Worm (Caenorhabditis elegans) whole organism, late embryonic: ENCODE measurements around the gene K11G9.5.

ENCODE experiments used
- C08G9.2 ChIP-seq: sonication (generic microtip); optimal IDR thresholded peaks from 2 replicates; lab custom pipeline; 2016; ENCODE audit warnings: mild to moderate bottlenecking, missing genetic modification characterization, moderate library complexity, missing compliant biosample characterization
- F13H6.1 ChIP-seq: sonication (generic microtip); optimal IDR thresholded peaks from 2 replicates; lab custom pipeline; 2016; ENCODE audit warnings: missing genetic modification characterization, missing compliant biosample characterization
- ahr-1 ChIP-seq: sonication (generic microtip); optimal IDR thresholded peaks from 2 replicates; lab custom pipeline; 2016; ENCODE audit warnings: missing genetic modification characterization, missing compliant biosample characterization
- ama-1 ChIP-seq: fragments of 150-350 bp; optimal IDR thresholded peaks from 2 replicates; lab custom pipeline; 2014
- ceh-19 ChIP-seq: fragments of 200-800 bp; sonication (Bioruptor generic); optimal IDR thresholded peaks from 2 replicates; lab custom pipeline; 2018; ENCODE audit warnings: mild to moderate bottlenecking, missing genetic modification characterization, missing compliant biosample characterization
- ceh-2 ChIP-seq: sonication (generic microtip); optimal IDR thresholded peaks from 2 replicates; lab custom pipeline; 2016; ENCODE audit warnings: missing genotype, missing genetic modification characterization, missing compliant biosample characterization
- ceh-24 ChIP-seq: sonication (generic microtip); optimal IDR thresholded peaks from 2 replicates; lab custom pipeline; 2016; ENCODE audit warnings: mild to moderate bottlenecking, missing genetic modification characterization, missing compliant biosample characterization
- ceh-31 ChIP-seq: sonication (generic microtip); optimal IDR thresholded peaks from 2 replicates; lab custom pipeline; 2016; ENCODE audit warnings: missing genetic modification characterization, missing compliant biosample characterization
- ceh-6 ChIP-seq: fragments of 200-800 bp; sonication (Bioruptor generic); optimal IDR thresholded peaks from 2 replicates; lab custom pipeline; 2018; ENCODE audit warnings: mild to moderate bottlenecking, missing genetic modification characterization, missing compliant biosample characterization
- ceh-9 ChIP-seq: sonication (generic microtip); optimal IDR thresholded peaks from 2 replicates; lab custom pipeline; 2016; ENCODE audit warnings: mild to moderate bottlenecking, missing genetic modification characterization, inconsistent platforms, missing compliant biosample characterization
- dmd-4 ChIP-seq: sonication (generic microtip); optimal IDR thresholded peaks from 2 replicates; lab custom pipeline; 2016; ENCODE audit warnings: borderline replicate concordance, missing genetic modification characterization, missing compliant biosample characterization
- dve-1 ChIP-seq: sonication (generic microtip); optimal IDR thresholded peaks from 2 replicates; lab custom pipeline; 2017; ENCODE audit warnings: antibody characterized with exemption, mild to moderate bottlenecking, missing genetic modification characterization, missing compliant biosample characterization
- elt-2 ChIP-seq: sonication (generic microtip); optimal IDR thresholded peaks from 2 replicates; lab custom pipeline; 2016; ENCODE audit warnings: missing genetic modification reagents, missing genetic modification characterization, missing compliant biosample characterization
- ets-4 ChIP-seq: sonication (generic microtip); optimal IDR thresholded peaks from 2 replicates; lab custom pipeline; 2016; ENCODE audit warnings: missing genetic modification characterization, missing compliant biosample characterization
- fkh-10 ChIP-seq: fragments of 150-350 bp; optimal IDR thresholded peaks from 2 replicates; lab custom pipeline; 2014; ENCODE audit warnings: missing biosample characterization, missing genetic modification reagents, missing genetic modification characterization
- gmeb-2 ChIP-seq: sonication (generic microtip); optimal IDR thresholded peaks from 2 replicates; lab custom pipeline; 2016; ENCODE audit warnings: missing genetic modification characterization, inconsistent platforms, missing compliant biosample characterization
- hlh-30 ChIP-seq: sonication (generic microtip); optimal IDR thresholded peaks from 2 replicates; lab custom pipeline; 2017; ENCODE audit warnings: antibody characterized with exemption, missing genetic modification characterization, missing compliant biosample characterization; ENCODE audit not compliant: insufficient read depth
- hlh-6 ChIP-seq: sonication (generic microtip); optimal IDR thresholded peaks from 2 replicates; lab custom pipeline; 2016; ENCODE audit warnings: missing genotype, missing genetic modification characterization, missing compliant biosample characterization
- hlh-8 ChIP-seq: sonication (generic microtip); optimal IDR thresholded peaks from 2 replicates; lab custom pipeline; 2016; ENCODE audit warnings: missing genotype, missing genetic modification characterization, missing compliant biosample characterization
- lim-6 ChIP-seq: sonication (generic microtip); optimal IDR thresholded peaks from 2 replicates; lab custom pipeline; 2016; ENCODE audit warnings: missing genetic modification characterization, missing compliant biosample characterization
- lin-11 ChIP-seq: fragments of 200-800 bp; sonication (Bioruptor generic); optimal IDR thresholded peaks from 2 replicates; lab custom pipeline; 2018; ENCODE audit warnings: mild to moderate bottlenecking, missing genetic modification characterization, missing compliant biosample characterization
- madf-2 ChIP-seq: sonication (generic microtip); optimal IDR thresholded peaks from 2 replicates; lab custom pipeline; 2017; ENCODE audit warnings: missing genetic modification characterization, missing compliant biosample characterization
- nhr-232 ChIP-seq: sonication (generic microtip); optimal IDR thresholded peaks from 2 replicates; lab custom pipeline; 2016; ENCODE audit warnings: missing genetic modification characterization, missing compliant biosample characterization
- odd-2 ChIP-seq: sonication (generic microtip); optimal IDR thresholded peaks from 2 replicates; lab custom pipeline; 2017; ENCODE audit warnings: antibody characterized with exemption, mild to moderate bottlenecking, missing genetic modification characterization, missing compliant biosample characterization
- pat-9 ChIP-seq: fragments of 200-800 bp; sonication (Bioruptor generic); optimal IDR thresholded peaks from 2 replicates; lab custom pipeline; 2018; ENCODE audit warnings: mild to moderate bottlenecking, missing genetic modification characterization, moderate library complexity, missing compliant biosample characterization
- pax-1 ChIP-seq: fragments of 150-350 bp; optimal IDR thresholded peaks from 2 replicates; lab custom pipeline; 2014; ENCODE audit warnings: missing biosample characterization, missing genetic modification characterization
- pha-2 ChIP-seq: sonication (generic microtip); optimal IDR thresholded peaks from 2 replicates; lab custom pipeline; 2017; ENCODE audit warnings: mild to moderate bottlenecking, missing genetic modification characterization, missing compliant biosample characterization
- pha-4 ChIP-seq: fragments of 150-350 bp; optimal IDR thresholded peaks from 2 replicates; lab custom pipeline; 2018; ENCODE audit warnings: missing biosample characterization, missing genetic modification reagents, missing genetic modification characterization
- pros-1 ChIP-seq: fragments of 150-350 bp; optimal IDR thresholded peaks from 2 replicates; lab custom pipeline; 2014; ENCODE audit warnings: missing biosample characterization, missing genetic modification reagents, missing genetic modification characterization
- sdc-2 ChIP-seq: sonication (generic microtip); optimal IDR thresholded peaks from 2 replicates; lab custom pipeline; 2016; ENCODE audit warnings: missing genotype, missing genetic modification characterization, missing compliant biosample characterization
- sox-2 ChIP-seq: fragments of 200-800 bp; sonication (Bioruptor generic); IDR thresholded peaks from 2 replicates; pipeline ENCODE4 v1.3.6; 2022; ENCODE audit warnings: missing genetic modification reagents, missing genetic modification characterization, missing compliant biosample characterization
- tbx-2 ChIP-seq: sonication (generic microtip); optimal IDR thresholded peaks from 2 replicates; lab custom pipeline; 2016; ENCODE audit warnings: missing genetic modification characterization, missing compliant biosample characterization
- tbx-7 ChIP-seq: sonication (generic microtip); optimal IDR thresholded peaks from 2 replicates; lab custom pipeline; 2016; ENCODE audit warnings: missing genotype, missing genetic modification characterization, missing compliant biosample characterization
- ttx-3 ChIP-seq: sonication (generic microtip); optimal IDR thresholded peaks from 2 replicates; lab custom pipeline; 2016; ENCODE audit warnings: missing genetic modification reagents, missing genetic modification characterization, missing compliant biosample characterization
- unc-42 ChIP-seq: sonication (generic microtip); optimal IDR thresholded peaks from 2 replicates; lab custom pipeline; 2016; ENCODE audit warnings: missing genotype, missing genetic modification characterization, missing compliant biosample characterization
- unc-55 ChIP-seq: sonication (generic microtip); optimal IDR thresholded peaks from 2 replicates; lab custom pipeline; 2017; ENCODE audit warnings: missing biosample characterization, missing genetic modification reagents, missing genetic modification characterization
- unc-86 ChIP-seq: sonication (generic microtip); optimal IDR thresholded peaks from 2 replicates; lab custom pipeline; 2016; ENCODE audit warnings: missing genetic modification characterization, missing compliant biosample characterization
- zip-5 ChIP-seq: sonication (generic microtip); optimal IDR thresholded peaks from 2 replicates; lab custom pipeline; 2016; ENCODE audit warnings: missing genetic modification characterization, missing compliant biosample characterization
- ztf-16 ChIP-seq: sonication (generic microtip); optimal IDR thresholded peaks from 2 replicates; lab custom pipeline; 2017; ENCODE audit warnings: missing genetic modification characterization, missing compliant biosample characterization

Gene K11G9.5

ce11 chrV:6691813-6692351 lies 3.6 kb upstream of the K11G9.5 start, which contains the start of gene mtl-1:
Gene mtl-1, minus strand, starts transcription at chrV:6691863.
- no peak for TF ChIP-seq pat-9
- TF ChIP-seq pax-1, result no peak
- TF ChIP-seq madf-2 (tag; lab: Kevin White, UChicago), result no peak
- no peak for TF ChIP-seq fkh-10
- no peak for TF ChIP-seq elt-2 (tag; lab: Kevin White, UChicago)
- no peak for TF ChIP-seq tbx-2
- TF ChIP-seq unc-86, result no peak
- TF ChIP-seq lin-11 (tag; lab: Kevin White, UChicago), result no peak
- TF ChIP-seq unc-55, result no peak
- TF ChIP-seq hlh-30, result no peak
- TF ChIP-seq dve-1 (tag; lab: Kevin White, UChicago), result no peak
- TF ChIP-seq pha-4 (tag; lab: Kevin White, UChicago), result no peak
- no peak for TF ChIP-seq ceh-31 (tag; lab: Kevin White, UChicago)
- TF ChIP-seq nhr-232 (tag; lab: Kevin White, UChicago), result no peak
- no peak for TF ChIP-seq lim-6 (tag; lab: Kevin White, UChicago)
- no peak for TF ChIP-seq pha-2 (tag; lab: Kevin White, UChicago)
- no peak for TF ChIP-seq odd-2 (tag; lab: Kevin White, UChicago)
- TF ChIP-seq sox-2, result no peak
- no peak for TF ChIP-seq tbx-7 (tag; lab: Kevin White, UChicago)
- TF ChIP-seq ets-4, result no peak

ce11 chrV:6690075-6690474 lies 1.8 kb upstream of the K11G9.5 start:
- TF ChIP-seq ttx-3 (tag; lab: Kevin White, UChicago) (no peak), ceh-19 (no peak), gmeb-2 (tag; lab: Kevin White, UChicago) (no peak), sdc-2 (tag; lab: Kevin White, UChicago) (no peak), C08G9.2 (tag; lab: Kevin White, UChicago) (no peak), pha-2 (tag; lab: Kevin White, UChicago) (no peak), unc-55 (no peak), ceh-2 (no peak), ets-4 (no peak), ceh-24 (tag; lab: Kevin White, UChicago) (no peak), ahr-1 (tag; lab: Kevin White, UChicago) (no peak), pat-9 (no peak), zip-5 (tag; lab: Kevin White, UChicago) (no peak), hlh-8 (tag; lab: Kevin White, UChicago) (no peak), pros-1 (no peak)

- TF ChIP-seq elt-2 (tag; lab: Kevin White, UChicago) (no peak), ets-4 (no peak), pat-9 (no peak), fkh-10 (no peak), ama-1 (no peak)
Observed at ce11 chrV:6685963-6686362, 2.3 kb downstream of the K11G9.5 start.

DNA sequence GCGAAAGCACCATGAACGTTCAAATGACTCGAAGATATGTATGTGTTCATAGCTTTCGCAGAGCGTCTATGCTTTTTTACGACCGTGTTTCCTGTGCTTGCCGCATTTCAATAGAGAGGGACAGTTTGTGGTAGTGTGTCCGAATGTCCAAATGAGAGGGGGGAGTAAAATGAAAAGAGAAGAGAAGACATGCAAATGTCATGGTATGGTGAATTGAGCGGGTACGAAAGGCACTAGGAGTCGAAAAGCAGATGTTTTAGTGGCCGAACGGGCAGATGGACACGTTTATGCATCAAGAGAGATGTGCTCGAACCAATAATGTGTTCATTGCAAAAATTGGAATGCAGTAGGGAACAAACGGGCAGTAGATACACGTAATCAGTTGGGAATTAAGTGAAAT lies 2.8 kb downstream of the K11G9.5 start:
- TF ChIP-seq hlh-6 (tag; lab: Kevin White, UChicago), result no peak
- no peak for TF ChIP-seq pat-9
- no peak for TF ChIP-seq F13H6.1 (tag; lab: Kevin White, UChicago)
- no peak for TF ChIP-seq ceh-6 (GFP tag; lab: Kevin White, UChicago)
- no peak for TF ChIP-seq ttx-3 (tag; lab: Kevin White, UChicago)
- TF ChIP-seq ztf-16 (tag; lab: Kevin White, UChicago), result no peak
- no peak for TF ChIP-seq lin-11 (tag; lab: Kevin White, UChicago)
- TF ChIP-seq madf-2 (tag; lab: Kevin White, UChicago), result no peak
- TF ChIP-seq unc-86, result no peak
- TF ChIP-seq zip-5 (tag; lab: Kevin White, UChicago), result no peak
- no peak for TF ChIP-seq dmd-4 (tag; lab: Kevin White, UChicago)
- no peak for TF ChIP-seq ceh-9 (tag; lab: Kevin White, UChicago)
- no peak for TF ChIP-seq tbx-2
- TF ChIP-seq unc-42, result no peak
- TF ChIP-seq, all 69 proteins: peak for 0
